Worm (Caenorhabditis elegans) whole organism, midembryonic: Measurements from ENCODE around the gene F40D4.12.

Experiments
- T22C8.4 ChIP-seq: fragments of 200-800 bp; sonication (Bioruptor generic); IDR thresholded peaks from 2 replicates; pipeline ENCODE4 v1.3.6; 2022; ENCODE audit warnings: missing genetic modification characterization, missing compliant biosample characterization
- klf-2 ChIP-seq: fragments of 200-800 bp; sonication (Bioruptor generic); conservative IDR thresholded peaks from 2 replicates; pipeline ENCODE4 v1.3.6; 2022; ENCODE audit warnings: missing genetic modification reagents, missing genetic modification characterization, missing compliant biosample characterization
- med-1 ChIP-seq: sonication (generic microtip); optimal IDR thresholded peaks from 2 replicates; lab custom pipeline; 2017; ENCODE audit warnings: missing genetic modification characterization, mild to moderate bottlenecking, missing compliant biosample characterization, antibody characterized with exemption, missing genetic modification reagents; ENCODE audit not compliant: insufficient read depth
- ztf-29 ChIP-seq: fragments of 200-800 bp; sonication (Bioruptor generic); IDR thresholded peaks from 2 replicates; pipeline ENCODE4 v1.3.6; 2022; ENCODE audit warnings: missing genetic modification reagents, missing genetic modification characterization, missing compliant biosample characterization

ce11 chrV:17170822-17171221, 11.1 kb downstream of the F40D4.12 start, which contains the start of gene srw-51:
- TF ChIP-seq klf-2 (GFP tag; lab: Robert Waterston, UW) = no peak
- no peak for TF ChIP-seq med-1 (GFP tag; lab: Kevin White, UChicago)
- TF ChIP-seq ztf-29 = no peak
- no peak for TF ChIP-seq T22C8.4 (GFP tag; lab: Robert Waterston, UW)
